Worm (Caenorhabditis elegans) whole organism, L1 larva: ENCODE results near the gene dlc-3.
A peak's percentile ranks its signal among the peaks of the same experiment; 100 is the strongest.

Experiments used
- C34B4.2 ChIP-seq: sonication (generic microtip); optimal IDR thresholded peaks from 2 replicates; lab custom pipeline; 2017; ENCODE audit warnings: mild to moderate bottlenecking, missing genetic modification characterization, missing compliant biosample characterization
- ceh-90 ChIP-seq: sonication (generic microtip); optimal IDR thresholded peaks from 2 replicates; lab custom pipeline; 2016; ENCODE audit warnings: missing genetic modification characterization, missing compliant biosample characterization
- dpl-1 ChIP-seq, 3 experiments: fragments of 150-350 bp in 2 of 3; sonication (generic microtip) in 1 of 3; optimal IDR thresholded peaks; 2 replicates each; lab custom pipeline; 2014 to 2017; ENCODE audit warnings: missing biosample characterization in 3 of 3, missing genetic modification characterization in 3 of 3, missing genetic modification reagents in 3 of 3
- hpl-2 ChIP-seq: fragments of 150-350 bp; optimal IDR thresholded peaks from 2 replicates; lab custom pipeline; 2014; ENCODE audit warnings: missing biosample characterization, missing genetic modification reagents, missing genetic modification characterization
- ztf-11 ChIP-seq, 2 experiments: sonication (generic microtip); optimal IDR thresholded peaks; 2 replicates each; lab custom pipeline; 2016 to 2017; ENCODE audit warnings: missing genetic modification characterization in 2 of 2, missing biosample characterization in 1 of 2, missing compliant biosample characterization in 1 of 2

- TF ChIP-seq ztf-11 (tag; optimal IDR thresholded peaks at IDR 0.05; lab: Kevin White, UChicago): no peak
- peak in 2 of 3 experiments; percentile 15 to 57 for TF ChIP-seq dpl-1 (GFP tag; optimal IDR thresholded peaks at IDR 0.05; lab: Kevin White, UChicago)
- no peak for TF ChIP-seq C34B4.2 (tag; lab: Kevin White, UChicago)
- TF ChIP-seq ceh-90 (tag; lab: Kevin White, UChicago): peak; percentile 30
- no peak for TF ChIP-seq hpl-2 (GFP tag; lab: Kevin White, UChicago)
Observed at ce11 chrIV:16421903-16422557, 10.0 kb upstream of the dlc-3 start.
